Fruit fly (Drosophila melanogaster) whole organism, embryonic: ENCODE measurements around the gene CycA.
A peak's percentile ranks its signal among the peaks of the same experiment; 100 is the strongest.

Experiments
- Adf1 ChIP-seq: fragments of 200-800 bp; sonication (Bioruptor generic); IDR thresholded peaks from 2 replicates; pipeline ENCODE4 v1.3.6; 2022; ENCODE audit warnings: missing biosample characterization, missing genetic modification characterization
- Awh ChIP-seq: fragments of 200-800 bp; sonication (Bioruptor generic); IDR thresholded peaks from 2 replicates; pipeline ENCODE4, ENCODE4 v1.3.6; 2022; ENCODE audit warnings: missing biosample characterization, missing genetic modification characterization
- Bgb ChIP-seq: fragments of 200-800 bp; sonication (Bioruptor generic); IDR thresholded peaks from 2 replicates; pipeline ENCODE4 v1.3.6; 2022; ENCODE audit warnings: missing biosample characterization, missing genetic modification characterization; ENCODE audit not compliant: partially characterized antibody
- CG11695 ChIP-seq: fragments of 200-800 bp; sonication (Bioruptor generic); IDR thresholded peaks from 3 replicates; pipeline ENCODE4 v1.3.6; 2022; ENCODE audit warnings: missing biosample characterization, missing genetic modification characterization
- CG17612 ChIP-seq: fragments of 200-800 bp; sonication (Bioruptor generic); IDR thresholded peaks from 2 replicates; pipeline ENCODE4 v1.3.6; 2022; ENCODE audit warnings: missing biosample characterization, missing genetic modification characterization
- CG1832 ChIP-seq: fragments of 200-800 bp; sonication (Bioruptor generic); optimal IDR thresholded peaks from 2 replicates; lab custom pipeline; 2017; ENCODE audit warnings: missing biosample characterization, mild to moderate bottlenecking, missing genetic modification characterization, inconsistent platforms
- CG30403 ChIP-seq: fragments of 200-800 bp; sonication (Bioruptor generic); optimal IDR thresholded peaks from 3 replicates; lab custom pipeline; 2016; ENCODE audit warnings: missing biosample characterization, missing genetic modification characterization
- CG33213 ChIP-seq: fragments of 200-800 bp; sonication (Bioruptor generic); optimal IDR thresholded peaks from 3 replicates; lab custom pipeline; 2016; ENCODE audit warnings: missing biosample characterization, missing genetic modification characterization
- CG42726 ChIP-seq: fragments of 200-800 bp; sonication (Bioruptor generic); IDR thresholded peaks from 2 replicates; pipeline ENCODE4 v1.3.6; 2022; ENCODE audit warnings: missing biosample characterization, missing genetic modification characterization; ENCODE audit not compliant: partially characterized antibody
- CG4424 ChIP-seq: fragments of 200-800 bp; sonication (Bioruptor generic); optimal IDR thresholded peaks from 3 replicates; lab custom pipeline; 2016; ENCODE audit warnings: missing biosample characterization, missing genetic modification characterization
- CG6272 ChIP-seq: fragments of 200-800 bp; sonication (Bioruptor generic); IDR thresholded peaks from 2 replicates; pipeline ENCODE4 v1.3.6; 2022; ENCODE audit warnings: missing biosample characterization, missing genetic modification characterization
- CG7963 ChIP-seq: fragments of 200-800 bp; sonication (Bioruptor generic); IDR thresholded peaks from 3 replicates; pipeline ENCODE4 v1.3.6; 2022; ENCODE audit warnings: missing biosample characterization, missing genetic modification characterization; ENCODE audit not compliant: partially characterized antibody
- CG8388 ChIP-seq: fragments of 200-800 bp; sonication (Bioruptor generic); optimal IDR thresholded peaks from 2 replicates; lab custom pipeline; 2019; ENCODE audit warnings: missing biosample characterization, mild to moderate bottlenecking, missing genetic modification characterization, moderate library complexity
- CG8765 ChIP-seq: fragments of 200-800 bp; sonication (Bioruptor generic); IDR thresholded peaks from 2 replicates; pipeline ENCODE4 v1.3.6; 2022; ENCODE audit warnings: missing biosample characterization, missing genetic modification characterization
- Camta ChIP-seq: fragments of 200-800 bp; sonication (Bioruptor generic); optimal IDR thresholded peaks from 2 replicates; lab custom pipeline; 2016; ENCODE audit warnings: missing biosample characterization, missing genetic modification characterization
- E2f1 ChIP-seq: fragments of 200-800 bp; sonication (Bioruptor generic); IDR thresholded peaks from 2 replicates; pipeline ENCODE4 v1.3.6; 2022; ENCODE audit warnings: missing biosample characterization, missing genetic modification characterization
- Fer1 ChIP-seq: fragments of 200-800 bp; sonication (Bioruptor generic); optimal IDR thresholded peaks from 2 replicates; lab custom pipeline; 2017; ENCODE audit warnings: missing biosample characterization, mild to moderate bottlenecking, missing genetic modification characterization
- Gug ChIP-seq: fragments of 200-800 bp; sonication (Bioruptor generic); IDR thresholded peaks from 4 replicates; pipeline ENCODE4 v1.3.6; 2022; ENCODE audit warnings: missing biosample characterization, missing genetic modification characterization
- Hsf ChIP-seq: fragments of 200-800 bp; sonication (Bioruptor generic); optimal IDR thresholded peaks from 3 replicates; lab custom pipeline; 2016; ENCODE audit warnings: missing biosample characterization, missing genetic modification characterization
- Jarid2 ChIP-seq: fragments of 200-800 bp; sonication (Bioruptor generic); optimal IDR thresholded peaks from 3 replicates; lab custom pipeline; 2017; ENCODE audit warnings: mild to moderate bottlenecking, missing biosample characterization, missing genetic modification reagents, missing genetic modification characterization
- Lhr ChIP-seq: fragments of 200-800 bp; sonication (Bioruptor generic); optimal IDR thresholded peaks from 3 replicates; lab custom pipeline; 2017; ENCODE audit warnings: mild to moderate bottlenecking, missing biosample characterization, missing genetic modification reagents, missing genetic modification characterization
- MESR4 ChIP-seq: fragments of 200-800 bp; sonication (Bioruptor generic); optimal IDR thresholded peaks from 2 replicates; lab custom pipeline; 2018; ENCODE audit warnings: missing biosample characterization, mild to moderate bottlenecking, missing genetic modification characterization, moderate library complexity
- MTF-1 ChIP-seq: fragments of 200-800 bp; sonication (Bioruptor generic); optimal IDR thresholded peaks from 2 replicates; lab custom pipeline; 2018; ENCODE audit warnings: missing biosample characterization, mild to moderate bottlenecking, missing genetic modification characterization, borderline replicate concordance
- Mad ChIP-seq: fragments of 200-800 bp; sonication (Bioruptor generic); optimal IDR thresholded peaks from 2 replicates; lab custom pipeline; 2016; ENCODE audit warnings: missing biosample characterization, missing genetic modification characterization
- Mes4 ChIP-seq: fragments of 200-800 bp; sonication (Bioruptor generic); optimal IDR thresholded peaks from 2 replicates; lab custom pipeline; 2016; ENCODE audit warnings: missing biosample characterization, missing genetic modification characterization
- Mrtf ChIP-seq: fragments of 200-800 bp; sonication (Bioruptor generic); IDR thresholded peaks from 3 replicates; pipeline ENCODE4 v1.3.6; 2022; ENCODE audit warnings: missing biosample characterization, missing genetic modification characterization
- Neu2 ChIP-seq: fragments of 200-800 bp; sonication (Bioruptor generic); optimal IDR thresholded peaks from 3 replicates; lab custom pipeline; 2016; ENCODE audit warnings: missing biosample characterization, missing genetic modification characterization, borderline replicate concordance
- NfI ChIP-seq: fragments of 200-800 bp; sonication (Bioruptor generic); optimal IDR thresholded peaks from 3 replicates; lab custom pipeline; 2018; ENCODE audit warnings: missing biosample characterization, mild to moderate bottlenecking, missing genetic modification characterization, moderate library complexity
- Poxn ChIP-seq: fragments of 200-800 bp; sonication (Bioruptor generic); IDR thresholded peaks from 2 replicates; pipeline ENCODE4 v1.3.6; 2022; ENCODE audit warnings: missing biosample characterization, missing genetic modification characterization
- Rx ChIP-seq: fragments of 200-800 bp; sonication (Bioruptor generic); IDR thresholded peaks from 2 replicates; pipeline ENCODE4 v1.3.6; 2022; ENCODE audit warnings: missing biosample characterization, missing genetic modification characterization
- bab2 ChIP-seq: fragments of 200-800 bp; sonication (Bioruptor generic); optimal IDR thresholded peaks from 2 replicates; lab custom pipeline; 2016; ENCODE audit warnings: missing biosample characterization, missing genetic modification characterization
- bigmax ChIP-seq: fragments of 200-800 bp; sonication (Bioruptor generic); optimal IDR thresholded peaks from 2 replicates; lab custom pipeline; 2018; ENCODE audit warnings: missing biosample characterization, mild to moderate bottlenecking, missing genetic modification characterization
- ci ChIP-seq: fragments of 200-800 bp; sonication (Bioruptor generic); IDR thresholded peaks from 3 replicates; pipeline ENCODE4 v1.3.6; 2022; ENCODE audit warnings: missing biosample characterization, missing genetic modification characterization
- crc ChIP-seq: fragments of 200-800 bp; sonication (Bioruptor generic); optimal IDR thresholded peaks from 2 replicates; lab custom pipeline; 2016; ENCODE audit warnings: missing biosample characterization, missing genetic modification characterization
- croc ChIP-seq: fragments of 200-800 bp; sonication (Bioruptor generic); conservative IDR thresholded peaks from 3 replicates; pipeline ENCODE4 v1.3.6; 2022; ENCODE audit warnings: missing biosample characterization, missing genetic modification characterization
- dati ChIP-seq: fragments of 200-800 bp; sonication (Bioruptor generic); IDR thresholded peaks from 2 replicates; pipeline ENCODE4 v1.3.6; 2022; ENCODE audit warnings: missing biosample characterization, missing genetic modification characterization
- dimm ChIP-seq: fragments of 200-800 bp; sonication (Bioruptor generic); IDR thresholded peaks from 2 replicates; pipeline ENCODE4 v1.3.6; 2022; ENCODE audit warnings: missing biosample characterization, missing genetic modification characterization
- dysf ChIP-seq: fragments of 200-800 bp; sonication (Bioruptor generic); IDR thresholded peaks from 3 replicates; pipeline ENCODE4 v1.3.6; 2022; ENCODE audit warnings: missing biosample characterization, missing genetic modification characterization
- emc ChIP-seq: fragments of 200-800 bp; sonication (Bioruptor generic); optimal IDR thresholded peaks from 2 replicates; lab custom pipeline; 2016; ENCODE audit warnings: missing biosample characterization, missing genetic modification characterization
- esg ChIP-seq: fragments of 200-800 bp; sonication (Bioruptor generic); conservative IDR thresholded peaks from 2 replicates; pipeline ENCODE4 v1.3.6; 2022; ENCODE audit warnings: missing biosample characterization, missing genetic modification characterization
- eve ChIP-seq, 2 experiments: fragments of >200 bp; optimal IDR thresholded peaks; 2 replicates each; lab custom pipeline; 2017; ENCODE audit warnings: missing biosample characterization in 2 of 2, missing genetic modification characterization in 2 of 2
- eyg ChIP-seq: fragments of 200-800 bp; sonication (Bioruptor generic); optimal IDR thresholded peaks from 3 replicates; lab custom pipeline; 2016; ENCODE audit warnings: missing biosample characterization, missing genetic modification characterization
- grn ChIP-seq: fragments of 200-800 bp; sonication (Bioruptor generic); optimal IDR thresholded peaks from 3 replicates; lab custom pipeline; 2017; ENCODE audit warnings: missing biosample characterization, missing genetic modification characterization
- jigr1 ChIP-seq: fragments of 200-800 bp; sonication (Bioruptor generic); IDR thresholded peaks from 3 replicates; pipeline ENCODE4 v1.3.6; 2022; ENCODE audit warnings: missing biosample characterization, missing genetic modification characterization
- kay ChIP-seq: fragments of 200-800 bp; sonication (Bioruptor generic); optimal IDR thresholded peaks from 2 replicates; lab custom pipeline; 2016; ENCODE audit warnings: missing biosample characterization, missing genetic modification characterization
- phol ChIP-seq: fragments of 200-800 bp; sonication (Bioruptor generic); optimal IDR thresholded peaks from 3 replicates; lab custom pipeline; 2018; ENCODE audit warnings: missing biosample characterization, mild to moderate bottlenecking, missing genetic modification characterization, moderate library complexity
- sens ChIP-seq: fragments of 200-800 bp; sonication (Bioruptor generic); peaks from one replicate; lab custom pipeline; 2016; ENCODE audit warnings: missing biosample characterization, missing genetic modification characterization
- tgo ChIP-seq: fragments of 200-800 bp; sonication (Bioruptor generic); IDR thresholded peaks from 3 replicates; pipeline ENCODE4 v1.3.6; 2022; ENCODE audit warnings: missing biosample characterization, missing genetic modification characterization
- tna ChIP-seq: fragments of 200-800 bp; sonication (Bioruptor generic); IDR thresholded peaks from 2 replicates; pipeline ENCODE4 v1.3.6; 2022; ENCODE audit warnings: missing biosample characterization, missing genetic modification characterization; ENCODE audit not compliant: partially characterized antibody
- trh ChIP-seq: fragments of 200-800 bp; sonication (Bioruptor generic); optimal IDR thresholded peaks from 2 replicates; lab custom pipeline; 2016; ENCODE audit warnings: missing biosample characterization, missing genetic modification characterization
- zf30C ChIP-seq: fragments of 200-800 bp; sonication (Bioruptor generic); optimal IDR thresholded peaks from 3 replicates; lab custom pipeline; 2018; ENCODE audit warnings: missing biosample characterization, mild to moderate bottlenecking, missing genetic modification characterization
- zfh1 ChIP-seq: fragments of 200-800 bp; sonication (Bioruptor generic); IDR thresholded peaks from 3 replicates; pipeline ENCODE4 v1.3.6; 2022; ENCODE audit warnings: missing biosample characterization, missing genetic modification characterization

CycA gene

DNA sequence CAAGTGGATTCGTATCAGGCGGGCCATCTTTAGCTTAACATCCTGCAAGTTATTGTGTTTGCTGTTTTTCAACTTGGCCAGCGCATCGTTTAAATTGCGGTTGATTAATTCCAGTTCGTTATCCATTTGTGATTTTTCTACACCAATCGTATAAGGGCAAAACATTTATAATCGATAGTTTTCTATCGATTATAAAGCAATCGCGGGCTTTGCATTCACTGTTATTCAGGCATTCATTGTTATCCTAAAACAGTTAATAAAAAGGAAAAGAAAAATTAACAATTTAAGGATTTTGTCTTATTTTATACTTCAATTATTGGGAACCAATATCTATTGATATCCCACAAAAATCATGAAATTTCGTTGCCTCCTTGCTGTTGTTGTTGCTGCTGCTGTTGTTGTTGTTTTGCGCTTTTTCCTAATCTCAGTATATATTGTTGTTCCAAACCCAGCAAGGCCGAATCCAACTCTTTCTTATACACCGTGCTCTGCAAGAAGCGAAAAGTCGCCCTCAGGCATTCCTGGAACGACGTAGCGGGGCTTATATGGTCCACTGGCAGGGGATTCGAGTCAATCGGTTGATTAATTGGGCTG is 7.7 kb downstream of the CycA start, which contains the start of gene CG32095 (continued):
- TF ChIP-seq eyg (GFP tag; lab: Kevin White, UChicago) (no peak), tna (GFP tag; lab: Robert Waterston, UW) (peak; percentile 48; the same call in 1 of the 2 replicates), phol (tag; lab: Kevin White, UChicago) (peak; percentile 12), esg (GFP tag; lab: Robert Waterston, UW) (no peak), Poxn (GFP tag; lab: Robert Waterston, UW) (no peak), croc (GFP tag; lab: Robert Waterston, UW) (no peak), dimm (GFP tag; lab: Robert Waterston, UW) (no peak), Mrtf (no peak), Hsf (GFP tag; lab: Kevin White, UChicago) (no peak), dysf (no peak), Neu2 (GFP tag; lab: Kevin White, UChicago) (no peak), sens (GFP tag; lab: Kevin White, UChicago) (no peak), CG8388 (GFP tag; lab: Kevin White, UChicago) (no peak), MESR4 (peak; percentile 40), Rx (GFP tag; lab: Robert Waterston, UW) (no peak), CG6272 (GFP tag; lab: Robert Waterston, UW) (no peak), E2f1 (no peak), dati (GFP tag; lab: Robert Waterston, UW) (no peak), bigmax (GFP tag; lab: Kevin White, UChicago) (no peak), Gug (GFP tag; lab: Robert Waterston, UW) (no peak), Awh (GFP tag; lab: Robert Waterston, UW) (no peak), tgo (GFP tag; lab: Robert Waterston, UW) (no peak), Bgb (GFP tag; lab: Robert Waterston, UW) (peak; percentile 79), CG8765 (GFP tag; lab: Robert Waterston, UW) (no peak), CG1832 (no peak), trh (no peak), grn (GFP tag; lab: Kevin White, UChicago) (no peak), Mad (GFP tag; lab: Kevin White, UChicago) (no peak), ci (no peak), Lhr (GFP tag; lab: Kevin White, UChicago) (no peak), zfh1 (GFP tag; lab: Robert Waterston, UW) (no peak), CG33213 (GFP tag; lab: Kevin White, UChicago) (no peak), Fer1 (GFP tag; lab: Kevin White, UChicago) (no peak), NfI (GFP tag; lab: Kevin White, UChicago) (no peak), Mes4 (no peak), CG17612 (GFP tag; lab: Robert Waterston, UW) (no peak), CG42726 (no peak), eve (GFP tag; optimal IDR thresholded peaks at IDR 0.05; lab: Kevin White, UChicago) (no peak), CG30403 (GFP tag; lab: Kevin White, UChicago) (no peak), Camta (GFP tag; lab: Kevin White, UChicago) (no peak), crc (no peak), Jarid2 (GFP tag; lab: Kevin White, UChicago) (no peak), CG7963 (peak; percentile 57; the same call in 2 of the 3 replicates), CG4424 (GFP tag; lab: Kevin White, UChicago) (no peak), MTF-1 (GFP tag; lab: Kevin White, UChicago) (no peak), jigr1 (GFP tag; lab: Robert Waterston, UW) (no peak), CG11695 (GFP tag; lab: Robert Waterston, UW) (no peak), Adf1 (GFP tag; lab: Robert Waterston, UW) (no peak), bab2 (no peak), kay (GFP tag; lab: Kevin White, UChicago) (no peak), emc (GFP tag; lab: Kevin White, UChicago) (no peak), zf30C (GFP tag; lab: Kevin White, UChicago) (no peak)
